Fruit fly (Drosophila melanogaster): ENCODE measurements around the gene CG32365.

The CG32365 gene

DNA sequence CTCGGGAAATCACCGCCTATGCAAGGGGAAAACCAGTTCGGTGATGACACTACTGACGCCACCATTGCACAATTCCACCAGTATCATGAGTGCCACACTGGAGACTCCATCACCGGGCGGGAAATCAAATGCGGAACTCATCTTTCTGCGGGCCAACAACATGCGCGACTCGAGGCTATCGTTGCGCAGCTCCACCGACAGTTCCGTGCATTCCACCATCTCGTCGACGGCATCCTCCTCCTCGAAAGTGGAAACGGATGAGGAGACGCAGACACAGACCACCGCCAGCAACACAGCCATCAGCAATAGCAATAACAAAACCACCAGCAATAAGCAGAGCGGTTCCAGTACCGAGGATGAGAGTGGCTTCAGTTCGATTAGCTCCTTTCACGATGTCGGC lies 25.0 kb downstream of the CG32365 start:
- TF ChIP-seq spab (GFP tag; optimal IDR thresholded peaks at IDR 0.05) (no peak), CG11294 (GFP tag; IDR thresholded peaks at IDR 0.05) (no peak), vri (GFP tag; optimal IDR thresholded peaks at IDR 0.05) (no peak), CG34406 (GFP tag; optimal IDR thresholded peaks at IDR 0.05) (no peak), CG31627 (GFP tag; optimal IDR thresholded peaks at IDR 0.05) (no peak), CG3032 (tag; optimal IDR thresholded peaks at IDR 0.05) (no peak), CG15336 (GFP tag; IDR thresholded peaks at IDR 0.05) (no peak), CG8632 (GFP tag; optimal IDR thresholded peaks at IDR 0.05) (no peak), CG11902 (GFP tag; optimal IDR thresholded peaks at IDR 0.05) (no peak), net (GFP tag; optimal IDR thresholded peaks at IDR 0.05) (no peak), CG1621 (tag; optimal IDR thresholded peaks at IDR 0.05) (no peak), CG8119 (GFP tag; IDR thresholded peaks at IDR 0.05) (no peak), Sox15 (GFP tag; optimal IDR thresholded peaks at IDR 0.05) (no peak), salr (GFP tag; optimal IDR thresholded peaks at IDR 0.05) (no peak)

- TF ChIP-seq CG6276 (GFP tag; optimal IDR thresholded peaks at IDR 0.05) (no peak), vri (GFP tag; optimal IDR thresholded peaks at IDR 0.05) (no peak), CG3032 (tag; optimal IDR thresholded peaks at IDR 0.05) (no peak), svp (GFP tag) (no peak), CG8119 (GFP tag; IDR thresholded peaks at IDR 0.05) (no peak), CG6808 (GFP tag; optimal IDR thresholded peaks at IDR 0.05) (no peak), CG8319 (GFP tag; optimal IDR thresholded peaks at IDR 0.05) (no peak), CG8632 (GFP tag; optimal IDR thresholded peaks at IDR 0.05) (no peak), CG9139 (GFP tag; optimal IDR thresholded peaks at IDR 0.05) (no peak), CG34406 (GFP tag; optimal IDR thresholded peaks at IDR 0.05) (no peak), fd59A (GFP tag; optimal IDR thresholded peaks at IDR 0.05) (no peak)
Observed at dm6 chr3L:7894580-7894979, 25.7 kb downstream of the CG32365 start, which contains the start of gene eIF4E5. Gene eIF4E5 (plus strand): TSS chr3L:7894880.

DNA sequence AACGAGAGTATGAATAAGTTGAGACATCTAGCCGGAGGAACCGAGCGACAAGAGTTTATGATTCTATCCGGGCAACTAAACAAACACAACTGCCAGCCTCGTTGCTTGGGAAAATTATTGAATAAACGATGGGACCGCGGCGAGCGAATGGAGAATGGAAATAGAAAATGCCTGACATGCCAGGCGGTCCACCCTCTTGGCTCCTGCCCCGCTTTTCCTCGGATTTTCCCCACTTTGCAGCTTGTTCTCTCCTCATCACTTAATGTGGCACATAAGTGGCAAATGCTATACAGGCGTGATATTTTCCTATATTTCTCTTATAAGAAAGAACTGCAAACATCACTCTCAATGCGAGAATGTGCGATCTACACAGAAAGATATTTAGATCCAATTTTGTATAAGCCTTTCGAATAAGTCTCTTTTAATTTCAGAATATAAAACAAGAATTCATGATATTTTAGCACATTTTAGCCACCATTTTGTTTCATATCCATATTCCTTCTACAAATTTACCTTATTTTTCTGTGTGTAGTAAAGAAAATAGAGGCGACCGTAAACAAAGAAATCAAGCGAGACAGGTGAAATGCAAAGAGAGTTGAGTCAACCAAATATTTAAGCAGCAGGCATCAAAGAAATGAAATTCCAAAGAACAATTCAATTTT lies 34.8 kb downstream of the CG32365 start:
- peak; percentile 72 for TF ChIP-seq CG3919 (GFP tag; optimal IDR thresholded peaks at IDR 0.05)
- peak; percentile 74 for TF ChIP-seq achi (GFP tag; optimal IDR thresholded peaks at IDR 0.05)
- no peak for TF ChIP-seq vri (GFP tag; optimal IDR thresholded peaks at IDR 0.05)
- TF ChIP-seq CG31627 (GFP tag; optimal IDR thresholded peaks at IDR 0.05) = peak; percentile 50
- TF ChIP-seq Eip75B (GFP tag; optimal IDR thresholded peaks at IDR 0.05) = no peak
- no peak for TF ChIP-seq Met (GFP tag; optimal IDR thresholded peaks at IDR 0.05)
- TF ChIP-seq pdm3 (GFP tag; optimal IDR thresholded peaks at IDR 0.05) = peak; percentile 64
- no peak for TF ChIP-seq fd85E (GFP tag; optimal IDR thresholded peaks at IDR 0.05)
- peak; percentile 32 for TF ChIP-seq fd59A (GFP tag; optimal IDR thresholded peaks at IDR 0.05)
- TF ChIP-seq CG1621 (tag; optimal IDR thresholded peaks at IDR 0.05) = no peak
- no peak for TF ChIP-seq Ets21C (GFP tag; optimal IDR thresholded peaks at IDR 0.05)
- peak; percentile 66 for TF ChIP-seq CG10631 (GFP tag; optimal IDR thresholded peaks at IDR 0.05)
- TF ChIP-seq CG11294 (GFP tag; IDR thresholded peaks at IDR 0.05) = peak; percentile 69
- TF ChIP-seq net (GFP tag; optimal IDR thresholded peaks at IDR 0.05) = peak; percentile 60
- peak in 1 of 2 experiments; percentile 79 for TF ChIP-seq salr (GFP tag; optimal IDR thresholded peaks at IDR 0.05)
- TF ChIP-seq cyc (GFP tag; optimal IDR thresholded peaks at IDR 0.05) = no peak
- peak; percentile 15 for TF ChIP-seq CG6792 (GFP tag; optimal IDR thresholded peaks at IDR 0.05)
- TF ChIP-seq CG11762 (GFP tag; optimal IDR thresholded peaks at IDR 0.05; ENCODE audit: insufficient read depth) = peak; percentile 31
- no peak for TF ChIP-seq Eip93F (GFP tag; optimal IDR thresholded peaks at IDR 0.05)
- peak; percentile 91 for TF ChIP-seq fkh (GFP tag; optimal IDR thresholded peaks at IDR 0.05)
- TF ChIP-seq Gug (GFP tag; IDR thresholded peaks at IDR 0.05) = peak; percentile 59; the same call in 1 of the 2 replicates
- peak; percentile 48 for TF ChIP-seq CG34406 (GFP tag; optimal IDR thresholded peaks at IDR 0.05)
- TF ChIP-seq CG8632 (GFP tag; optimal IDR thresholded peaks at IDR 0.05) = peak; percentile 47
- TF ChIP-seq Smox (GFP tag; optimal IDR thresholded peaks at IDR 0.05) = peak; percentile 31
- no peak for TF ChIP-seq esn (GFP tag; optimal IDR thresholded peaks at IDR 0.05)
- TF ChIP-seq dac (GFP tag; optimal IDR thresholded peaks at IDR 0.05) = no peak
- TF ChIP-seq Sox14 (GFP tag; optimal IDR thresholded peaks at IDR 0.05) = no peak
- peak; percentile 11 for TF ChIP-seq spab (GFP tag; optimal IDR thresholded peaks at IDR 0.05)
- TF ChIP-seq ss (GFP tag; optimal IDR thresholded peaks at IDR 0.05) = no peak
- no peak for TF ChIP-seq CG9139 (GFP tag; optimal IDR thresholded peaks at IDR 0.05)
- TF ChIP-seq topi (GFP tag; optimal IDR thresholded peaks at IDR 0.05) = no peak
- TF ChIP-seq Blimp-1 (GFP tag; optimal IDR thresholded peaks at IDR 0.05) = no peak
- peak; percentile 5 for TF ChIP-seq CG7368 (GFP tag; optimal IDR thresholded peaks at IDR 0.05)
- no peak for TF ChIP-seq lz (GFP tag; optimal IDR thresholded peaks at IDR 0.05)
- TF ChIP-seq CG8319 (GFP tag; optimal IDR thresholded peaks at IDR 0.05) = no peak
- TF ChIP-seq CG11902 (GFP tag; optimal IDR thresholded peaks at IDR 0.05) = peak; percentile 4
- peak; percentile 83 for TF ChIP-seq CG6163 (GFP tag; IDR thresholded peaks at IDR 0.05)
- TF ChIP-seq Lpt (GFP tag; optimal IDR thresholded peaks at IDR 0.05) = peak; percentile 76
